Fruit fly (Drosophila melanogaster): ENCODE results near the gene CD98hc.

- TF ChIP-seq psq (optimal IDR thresholded peaks at IDR 0.05) (no peak), ttk (optimal IDR thresholded peaks at IDR 0.05) (no peak), Myc (optimal IDR thresholded peaks at IDR 0.05) (no peak), h (optimal IDR thresholded peaks at IDR 0.05) (no peak), Sin3A (optimal IDR thresholded peaks at IDR 0.05) (no peak)
These were observed 2.0 kb upstream of the CD98hc start, which contains the start of gene Sfp84E for dm6 chr3R:7980222-7980621.
